Worm (Caenorhabditis elegans) whole organism, early embryonic: ENCODE data around the gene pal-1.

Experiments
- B0310.2 ChIP-seq: sonication (generic microtip); optimal IDR thresholded peaks from 2 replicates; lab custom pipeline; 2016; ENCODE audit warnings: mild to moderate bottlenecking, missing genetic modification characterization, missing compliant biosample characterization
- F13C5.2 ChIP-seq: sonication (generic microtip); optimal IDR thresholded peaks from 2 replicates; lab custom pipeline; 2017; ENCODE audit warnings: mild to moderate bottlenecking, missing genetic modification characterization, inconsistent platforms, missing compliant biosample characterization
- ama-1 ChIP-seq: fragments of 150-350 bp; optimal IDR thresholded peaks from 2 replicates; lab custom pipeline; 2014
- ceh-13 ChIP-seq: fragments of 200-800 bp; sonication (Bioruptor generic); optimal IDR thresholded peaks from 2 replicates; lab custom pipeline; 2018; ENCODE audit warnings: mild to moderate bottlenecking, missing genetic modification characterization, missing compliant biosample characterization
- ets-7 ChIP-seq: sonication (generic microtip); optimal IDR thresholded peaks from 2 replicates; lab custom pipeline; 2016; ENCODE audit warnings: missing genotype, missing genetic modification characterization, missing compliant biosample characterization
- flt-1 ChIP-seq: fragments of 200-800 bp; sonication (Bioruptor generic); IDR thresholded peaks from 2 replicates; pipeline ENCODE4 v1.3.6; 2022; ENCODE audit warnings: missing genetic modification characterization, missing compliant biosample characterization
- hmbx-1 ChIP-seq: sonication (generic microtip); optimal IDR thresholded peaks from 2 replicates; lab custom pipeline; 2016; ENCODE audit warnings: mild to moderate bottlenecking, missing genetic modification characterization, missing compliant biosample characterization
- hmg-4 ChIP-seq: fragments of 200-800 bp; sonication (Bioruptor generic); optimal IDR thresholded peaks from 2 replicates; lab custom pipeline; 2018; ENCODE audit warnings: mild to moderate bottlenecking, missing genetic modification characterization, missing compliant biosample characterization
- hnd-1 ChIP-seq: sonication (generic microtip); optimal IDR thresholded peaks from 2 replicates; lab custom pipeline; 2016; ENCODE audit warnings: missing genetic modification characterization, missing compliant biosample characterization
- pes-1 ChIP-seq: fragments of 200-800 bp; sonication (Bioruptor generic); IDR thresholded peaks from 2 replicates; pipeline ENCODE4 v1.3.6; 2022; ENCODE audit warnings: missing genetic modification reagents, missing genetic modification characterization, missing compliant biosample characterization
- scrt-1 ChIP-seq: fragments of 200-800 bp; sonication (Bioruptor generic); IDR thresholded peaks from 2 replicates; pipeline ENCODE4 v1.3.6; 2022; ENCODE audit warnings: missing genetic modification characterization, missing compliant biosample characterization
- tbx-11 ChIP-seq: fragments of 200-800 bp; sonication (Bioruptor generic); IDR thresholded peaks from 2 replicates; pipeline ENCODE4 v1.3.6; 2022; ENCODE audit warnings: missing genetic modification characterization, missing compliant biosample characterization
- tbx-37 ChIP-seq: fragments of 200-800 bp; sonication (Bioruptor generic); conservative IDR thresholded peaks from 2 replicates; pipeline ENCODE4 v1.3.6; 2022; ENCODE audit warnings: missing genetic modification reagents, missing genetic modification characterization, missing compliant biosample characterization

ce11 chrIII:4762846-4763245 is 46.5 kb downstream of the pal-1 start:
- no peak for TF ChIP-seq ama-1 (lab: Kevin White, UChicago)
- no peak for TF ChIP-seq flt-1
- TF ChIP-seq hnd-1 (tag; lab: Kevin White, UChicago): no peak
- TF ChIP-seq B0310.2: no peak
- no peak for TF ChIP-seq tbx-11 (GFP tag; lab: Robert Waterston, UW)
- no peak for TF ChIP-seq F13C5.2 (tag; lab: Kevin White, UChicago)
- no peak for TF ChIP-seq scrt-1 (GFP tag; lab: Robert Waterston, UW)
- TF ChIP-seq ets-7 (tag; lab: Kevin White, UChicago): no peak
- no peak for TF ChIP-seq hmbx-1 (tag; lab: Kevin White, UChicago)
- no peak for TF ChIP-seq ceh-13
- TF ChIP-seq pes-1 (GFP tag; lab: Robert Waterston, UW): no peak
- no peak for TF ChIP-seq tbx-37 (GFP tag; lab: Robert Waterston, UW)
- TF ChIP-seq hmg-4 (GFP tag; lab: Kevin White, UChicago): no peak
